Worm (Caenorhabditis elegans) whole organism, early embryonic: ENCODE data around the gene pbs-3.
A peak's percentile ranks its signal among the peaks of the same experiment; 100 is the strongest.

ENCODE experiments used
- B0310.2 ChIP-seq: sonication (generic microtip); optimal IDR thresholded peaks from 2 replicates; lab custom pipeline; 2016; ENCODE audit warnings: mild to moderate bottlenecking, missing genetic modification characterization, missing compliant biosample characterization
- F13C5.2 ChIP-seq: sonication (generic microtip); optimal IDR thresholded peaks from 2 replicates; lab custom pipeline; 2017; ENCODE audit warnings: mild to moderate bottlenecking, missing genetic modification characterization, inconsistent platforms, missing compliant biosample characterization
- aly-1 ChIP-seq: sonication (generic microtip); optimal IDR thresholded peaks from 2 replicates; lab custom pipeline; 2016; ENCODE audit warnings: missing genetic modification characterization, missing compliant biosample characterization
- ama-1 ChIP-seq: fragments of 150-350 bp; optimal IDR thresholded peaks from 2 replicates; lab custom pipeline; 2014
- ceh-13 ChIP-seq: fragments of 200-800 bp; sonication (Bioruptor generic); optimal IDR thresholded peaks from 2 replicates; lab custom pipeline; 2018; ENCODE audit warnings: mild to moderate bottlenecking, missing genetic modification characterization, missing compliant biosample characterization
- ceh-36 ChIP-seq: sonication (generic microtip); optimal IDR thresholded peaks from 2 replicates; lab custom pipeline; 2016; ENCODE audit warnings: missing genetic modification characterization, inconsistent platforms, missing compliant biosample characterization
- ets-7 ChIP-seq: sonication (generic microtip); optimal IDR thresholded peaks from 2 replicates; lab custom pipeline; 2016; ENCODE audit warnings: missing genotype, missing genetic modification characterization, missing compliant biosample characterization
- flt-1 ChIP-seq: fragments of 200-800 bp; sonication (Bioruptor generic); IDR thresholded peaks from 2 replicates; pipeline ENCODE4 v1.3.6; 2022; ENCODE audit warnings: missing genetic modification characterization, missing compliant biosample characterization
- hmbx-1 ChIP-seq: sonication (generic microtip); optimal IDR thresholded peaks from 2 replicates; lab custom pipeline; 2016; ENCODE audit warnings: mild to moderate bottlenecking, missing genetic modification characterization, missing compliant biosample characterization
- hmg-4 ChIP-seq: fragments of 200-800 bp; sonication (Bioruptor generic); optimal IDR thresholded peaks from 2 replicates; lab custom pipeline; 2018; ENCODE audit warnings: mild to moderate bottlenecking, missing genetic modification characterization, missing compliant biosample characterization
- hnd-1 ChIP-seq: sonication (generic microtip); optimal IDR thresholded peaks from 2 replicates; lab custom pipeline; 2016; ENCODE audit warnings: missing genetic modification characterization, missing compliant biosample characterization
- pes-1 ChIP-seq: fragments of 200-800 bp; sonication (Bioruptor generic); IDR thresholded peaks from 2 replicates; pipeline ENCODE4 v1.3.6; 2022; ENCODE audit warnings: missing genetic modification reagents, missing genetic modification characterization, missing compliant biosample characterization
- scrt-1 ChIP-seq: fragments of 200-800 bp; sonication (Bioruptor generic); IDR thresholded peaks from 2 replicates; pipeline ENCODE4 v1.3.6; 2022; ENCODE audit warnings: missing genetic modification characterization, missing compliant biosample characterization
- sea-1 ChIP-seq: fragments of 200-800 bp; sonication (Bioruptor generic); conservative IDR thresholded peaks from 2 replicates; pipeline ENCODE4 v1.3.6; 2022; ENCODE audit warnings: missing genetic modification characterization, missing compliant biosample characterization
- tbx-11 ChIP-seq: fragments of 200-800 bp; sonication (Bioruptor generic); IDR thresholded peaks from 2 replicates; pipeline ENCODE4 v1.3.6; 2022; ENCODE audit warnings: missing genetic modification characterization, missing compliant biosample characterization
- tbx-37 ChIP-seq: fragments of 200-800 bp; sonication (Bioruptor generic); conservative IDR thresholded peaks from 2 replicates; pipeline ENCODE4 v1.3.6; 2022; ENCODE audit warnings: missing genetic modification reagents, missing genetic modification characterization, missing compliant biosample characterization
- tra-4 ChIP-seq: sonication (generic microtip); optimal IDR thresholded peaks from 2 replicates; lab custom pipeline; 2017; ENCODE audit warnings: missing genetic modification characterization, missing compliant biosample characterization

Gene pbs-3

DNA sequence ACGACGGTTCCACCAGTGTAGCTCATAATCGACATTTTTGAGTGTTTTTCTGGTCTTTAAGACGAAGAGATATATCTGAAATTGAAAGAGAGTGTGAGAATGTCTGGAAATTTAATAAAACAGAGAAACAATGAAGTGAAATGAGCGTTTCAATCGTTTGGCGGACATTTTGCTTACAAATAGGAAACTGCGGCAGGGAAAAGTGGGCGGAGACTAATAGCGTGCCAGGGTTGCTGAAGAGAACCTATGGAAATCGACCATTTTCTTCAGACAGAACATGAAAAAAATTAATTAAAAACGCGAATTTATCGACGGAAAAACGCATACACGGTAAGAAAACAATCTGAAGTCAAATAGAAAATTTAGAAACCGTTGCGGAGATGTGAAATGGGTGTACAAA is at the start of gene pbs-3:
Gene pbs-3, minus strand, starts transcription at position 75 of the 400 bp plus-strand sequence.
- TF ChIP-seq hnd-1 (tag; lab: Kevin White, UChicago) (no peak), pes-1 (GFP tag; lab: Robert Waterston, UW) (no peak; the same call in 1 of the 2 replicates), tbx-11 (no peak), tra-4 (tag; lab: Kevin White, UChicago) (no peak), flt-1 (GFP tag; lab: Robert Waterston, UW) (no peak), B0310.2 (tag; lab: Kevin White, UChicago) (no peak), sea-1 (0 out of 2 replicates have a peak, but pooled peaks have one; percentile 23), ets-7 (peak; percentile 3), hmg-4 (GFP tag; lab: Kevin White, UChicago) (no peak), ceh-36 (tag; lab: Kevin White, UChicago) (no peak), ceh-13 (GFP tag; lab: Kevin White, UChicago) (no peak), tbx-37 (peak; percentile 54; the same call in 1 of the 2 replicates), hmbx-1 (tag; lab: Kevin White, UChicago) (no peak), scrt-1 (no peak), F13C5.2 (peak; percentile 16), ama-1 (lab: Kevin White, UChicago) (no peak), aly-1 (tag; lab: Kevin White, UChicago) (no peak)

DNA sequence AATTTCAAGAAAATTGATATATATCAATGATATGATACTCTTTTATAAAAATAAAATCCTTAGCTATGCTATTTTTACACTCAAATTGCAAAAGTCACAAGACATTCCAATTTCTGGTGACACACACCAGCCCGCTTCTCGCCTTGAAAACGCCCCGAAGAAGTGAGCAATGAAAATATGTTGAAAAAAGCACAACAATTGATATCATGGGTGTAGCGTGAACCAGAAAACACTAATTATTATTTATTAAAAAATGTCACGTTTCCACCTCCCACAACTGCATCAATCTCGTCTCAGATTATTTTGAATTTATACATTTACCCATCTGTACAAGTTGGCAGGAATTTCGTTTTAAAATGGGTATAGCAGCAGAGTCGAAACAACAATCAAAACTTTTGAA is 49.6 kb upstream of the pbs-3 start, which contains the start of gene F59A6.4:
Gene F59A6.4, plus strand, starts transcription at position 301 of the 400 bp plus-strand sequence.
- TF ChIP-seq B0310.2 (tag; lab: Kevin White, UChicago): no peak
- no peak for TF ChIP-seq F13C5.2
- TF ChIP-seq hmg-4 (GFP tag; lab: Kevin White, UChicago): no peak
- TF ChIP-seq tbx-37: no peak
- TF ChIP-seq ceh-36 (tag; lab: Kevin White, UChicago): no peak
- no peak for TF ChIP-seq sea-1
- TF ChIP-seq tbx-11: no peak
- TF ChIP-seq ceh-13 (GFP tag; lab: Kevin White, UChicago): no peak
- no peak for TF ChIP-seq ets-7
- TF ChIP-seq pes-1 (GFP tag; lab: Robert Waterston, UW): no peak

DNA sequence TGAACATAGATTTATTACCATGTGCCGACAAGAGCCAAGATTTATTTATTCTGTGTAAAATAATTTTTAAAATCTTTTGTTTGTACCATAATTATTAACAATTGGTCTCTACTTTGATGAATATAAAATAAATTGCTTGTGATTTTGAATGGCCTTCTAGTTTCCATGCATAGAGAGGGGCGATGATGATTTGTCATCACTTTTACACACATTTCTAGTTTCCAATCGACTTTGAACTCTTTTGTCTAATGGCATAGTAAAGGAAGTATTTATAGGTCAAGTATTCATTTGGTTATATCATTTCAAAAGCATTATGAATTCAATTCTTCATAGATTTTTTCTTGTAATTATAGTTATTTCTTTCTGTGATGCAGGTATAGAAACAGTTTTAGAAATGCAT is 48.4 kb upstream of the pbs-3 start, which contains the start of gene F59A6.10:
Gene F59A6.10, plus strand, starts transcription at position 301 of the 400 bp plus-strand sequence.
- no peak for TF ChIP-seq B0310.2 (tag; lab: Kevin White, UChicago)
- TF ChIP-seq ceh-36 (tag; lab: Kevin White, UChicago): no peak
- no peak for TF ChIP-seq pes-1 (GFP tag; lab: Robert Waterston, UW)
- TF ChIP-seq hnd-1 (tag; lab: Kevin White, UChicago): no peak
- no peak for TF ChIP-seq hmbx-1 (tag; lab: Kevin White, UChicago)
- no peak for TF ChIP-seq ceh-13 (GFP tag; lab: Kevin White, UChicago)
- TF ChIP-seq ets-7: no peak
- no peak for TF ChIP-seq tbx-11

DNA sequence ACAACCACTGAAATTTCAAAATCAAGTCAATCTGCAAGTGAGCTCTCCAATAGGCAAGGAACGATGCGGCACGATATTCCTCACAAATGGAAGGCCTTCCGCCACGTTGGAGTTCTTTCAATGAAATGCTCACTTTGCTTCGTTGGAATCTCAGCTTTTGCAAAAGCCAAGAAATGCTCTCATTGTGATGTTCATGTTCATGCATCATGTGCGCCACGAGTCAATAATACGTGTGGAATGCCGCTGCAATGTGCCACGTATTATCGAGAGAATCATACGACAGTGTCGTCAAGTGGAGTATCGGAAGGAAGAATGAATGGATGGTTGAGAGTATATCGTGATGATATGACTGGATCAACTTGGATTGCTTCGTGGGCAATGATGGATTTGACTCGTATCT is 46.6 kb upstream of the pbs-3 start:
- TF ChIP-seq aly-1 (tag; lab: Kevin White, UChicago) (no peak), tbx-11 (no peak), pes-1 (GFP tag; lab: Robert Waterston, UW) (no peak), tbx-37 (no peak), scrt-1 (no peak), flt-1 (GFP tag; lab: Robert Waterston, UW) (no peak), ets-7 (no peak), ceh-36 (tag; lab: Kevin White, UChicago) (no peak), hmg-4 (GFP tag; lab: Kevin White, UChicago) (no peak), ceh-13 (GFP tag; lab: Kevin White, UChicago) (no peak), B0310.2 (tag; lab: Kevin White, UChicago) (no peak), sea-1 (no peak), hnd-1 (tag; lab: Kevin White, UChicago) (no peak), hmbx-1 (tag; lab: Kevin White, UChicago) (no peak), tra-4 (tag; lab: Kevin White, UChicago) (no peak)

DNA sequence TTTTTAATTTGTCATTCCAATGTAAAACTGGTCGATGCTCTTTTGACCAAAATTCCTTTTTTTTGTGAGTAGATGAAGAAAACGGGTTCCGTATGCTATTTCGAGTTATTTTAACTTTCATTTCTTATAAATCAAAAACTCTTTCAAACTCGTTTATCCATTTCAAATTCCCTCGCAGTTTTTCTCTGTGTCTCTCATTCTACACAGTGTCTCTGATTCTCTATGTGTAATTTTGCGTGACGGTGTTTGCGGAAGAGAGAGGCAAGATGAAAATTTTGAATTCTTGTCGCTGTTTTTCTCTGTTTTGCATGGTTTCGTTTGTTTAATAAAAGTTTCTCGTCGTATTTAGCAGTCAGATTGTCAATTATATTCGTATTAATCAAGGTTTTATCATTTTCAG is 43.9 kb upstream of the pbs-3 start, which contains the start of gene citk-2:
Gene citk-2, plus strand, starts transcription at position 399 of the 400 bp plus-strand sequence.
- TF ChIP-seq F13C5.2: peak; percentile 70
- TF ChIP-seq pes-1 (GFP tag; lab: Robert Waterston, UW): no peak

DNA sequence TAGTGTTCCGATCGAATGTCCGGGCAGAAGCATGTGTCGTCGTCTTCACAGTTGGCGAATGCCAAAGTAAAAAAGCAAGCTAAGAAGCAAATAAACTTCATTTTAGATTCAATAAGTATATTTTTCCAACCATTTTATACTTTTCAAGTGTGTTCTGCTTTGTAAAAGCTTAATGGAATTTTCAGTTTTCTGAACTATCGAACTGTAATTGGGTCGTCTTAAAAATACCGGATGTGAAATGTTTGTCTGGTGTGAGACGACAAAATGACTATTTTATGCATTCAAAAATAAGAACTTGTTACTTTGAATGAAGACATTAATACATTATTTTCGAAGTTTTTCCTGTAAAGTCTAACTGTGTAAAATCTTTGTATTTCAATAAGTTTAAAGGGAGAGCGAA is 43.4 kb upstream of the pbs-3 start, which contains the start of gene F59A6.11:
Gene F59A6.11, minus strand, starts transcription at position 101 of the 400 bp plus-strand sequence.
- no peak for TF ChIP-seq F13C5.2
- no peak for TF ChIP-seq tra-4 (tag; lab: Kevin White, UChicago)
- no peak for TF ChIP-seq aly-1 (tag; lab: Kevin White, UChicago)
- TF ChIP-seq hmg-4 (GFP tag; lab: Kevin White, UChicago): no peak
- TF ChIP-seq pes-1 (GFP tag; lab: Robert Waterston, UW): no peak
- no peak for TF ChIP-seq ets-7
- TF ChIP-seq ceh-13 (GFP tag; lab: Kevin White, UChicago): no peak
- no peak for TF ChIP-seq hmbx-1 (tag; lab: Kevin White, UChicago)
- TF ChIP-seq hnd-1 (tag; lab: Kevin White, UChicago): no peak
- no peak for TF ChIP-seq ceh-36 (tag; lab: Kevin White, UChicago)
- TF ChIP-seq B0310.2 (tag; lab: Kevin White, UChicago): no peak
- no peak for TF ChIP-seq flt-1 (GFP tag; lab: Robert Waterston, UW)
- TF ChIP-seq ama-1 (lab: Kevin White, UChicago): no peak

DNA sequence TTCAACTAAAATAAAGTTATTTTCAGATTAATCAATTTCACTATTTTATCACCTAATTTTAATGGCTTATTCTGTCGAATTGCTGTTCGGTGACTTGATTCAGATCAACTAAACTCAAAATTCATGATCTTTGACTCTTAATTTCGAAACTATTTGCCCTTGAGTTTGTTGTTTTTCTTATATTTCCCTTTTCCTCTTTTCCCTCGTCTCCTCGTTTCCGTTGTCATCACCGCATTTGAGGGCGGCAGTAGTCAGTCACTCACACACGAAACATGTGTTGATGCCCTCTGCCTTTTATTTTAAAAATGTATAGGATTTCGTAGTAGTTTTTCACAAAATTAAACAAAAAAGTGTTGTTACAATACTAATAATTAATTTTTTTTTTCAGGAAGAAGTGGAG is 39.7 kb upstream of the pbs-3 start, which contains the start of gene rnh-1.0:
Gene rnh-1.0, plus strand, starts transcription at position 389 of the 400 bp plus-strand sequence.
- no peak for TF ChIP-seq tra-4 (tag; lab: Kevin White, UChicago)
- no peak for TF ChIP-seq tbx-37
- TF ChIP-seq B0310.2 (tag; lab: Kevin White, UChicago): no peak
- no peak for TF ChIP-seq flt-1 (GFP tag; lab: Robert Waterston, UW)
- TF ChIP-seq hnd-1 (tag; lab: Kevin White, UChicago): no peak
- TF ChIP-seq ceh-13 (GFP tag; lab: Kevin White, UChicago): no peak
- TF ChIP-seq scrt-1: no peak
- TF ChIP-seq aly-1 (tag; lab: Kevin White, UChicago): no peak
- TF ChIP-seq F13C5.2: no peak
- no peak for TF ChIP-seq sea-1
- no peak for TF ChIP-seq hmg-4 (GFP tag; lab: Kevin White, UChicago)
- no peak for TF ChIP-seq hmbx-1 (tag; lab: Kevin White, UChicago)
- TF ChIP-seq pes-1 (GFP tag; lab: Robert Waterston, UW): no peak
- no peak for TF ChIP-seq ama-1 (lab: Kevin White, UChicago)
